Worm (Caenorhabditis elegans): Measurements from ENCODE around the gene acdh-8.

ce11 chrII:5765318-5765717 lies 29.0 kb upstream of the acdh-8 start, which contains the start of gene ifb-1:
- TF ChIP-seq hmg-4 (GFP tag; optimal IDR thresholded peaks at IDR 0.05) (no peak), F13C5.2 (tag; optimal IDR thresholded peaks at IDR 0.05) (no peak), tbx-11 (GFP tag; IDR thresholded peaks at IDR 0.05) (no peak)
